Worm (Caenorhabditis elegans) whole organism, young adult: ENCODE data around the gene ZK353.2.
A peak's percentile ranks its signal among the peaks of the same experiment; 100 is the strongest.

Experiments used
- F33H1.4 ChIP-seq: fragments of 200-800 bp; sonication (Bioruptor generic); IDR thresholded peaks from 2 replicates; pipeline ENCODE4 v1.3.6; 2022; ENCODE audit warnings: missing genetic modification reagents, missing genetic modification characterization, missing compliant biosample characterization
- F49E8.2 ChIP-seq: sonication (generic microtip); optimal IDR thresholded peaks from 3 replicates; lab custom pipeline; 2017; ENCODE audit warnings: missing genetic modification characterization, mild to moderate bottlenecking, missing compliant biosample characterization, antibody characterized with exemption, moderate library complexity; ENCODE audit not compliant: insufficient read depth
- K12H6.12 ChIP-seq: fragments of 200-800 bp; sonication (Bioruptor generic); optimal IDR thresholded peaks from 2 replicates; lab custom pipeline; 2018; ENCODE audit warnings: mild to moderate bottlenecking, missing genetic modification characterization, missing compliant biosample characterization
- ama-1 ChIP-seq, 3 experiments: fragments of 150-350 bp in 1 of 3; sonication (generic microtip) in 2 of 3; optimal IDR thresholded peaks; 2 replicates each; lab custom pipeline; 2014 to 2018; ENCODE audit warnings: missing biosample characterization in 2 of 3, missing genetic modification characterization in 2 of 3, missing genetic modification reagents in 2 of 3
- athp-1 ChIP-seq: sonication (generic microtip); optimal IDR thresholded peaks from 2 replicates; lab custom pipeline; 2017; ENCODE audit warnings: mild to moderate bottlenecking, missing genetic modification characterization, missing compliant biosample characterization
- ceh-58 ChIP-seq: fragments of 200-800 bp; sonication (Bioruptor generic); IDR thresholded peaks from 2 replicates; pipeline ENCODE4 v1.3.6; 2022; ENCODE audit warnings: missing genetic modification characterization, missing compliant biosample characterization
- ceh-91 ChIP-seq: fragments of 200-800 bp; sonication (Bioruptor generic); IDR thresholded peaks from 2 replicates; pipeline ENCODE4 v1.3.6; 2022; ENCODE audit warnings: missing genetic modification reagents, missing genetic modification characterization, missing compliant biosample characterization
- chd-7 ChIP-seq: sonication (generic microtip); optimal IDR thresholded peaks from 2 replicates; lab custom pipeline; 2016; ENCODE audit warnings: mild to moderate bottlenecking, missing genetic modification characterization, moderate library complexity, missing compliant biosample characterization
- hlh-26 ChIP-seq: fragments of 200-800 bp; sonication (Bioruptor generic); conservative IDR thresholded peaks from 2 replicates; pipeline ENCODE4 v1.3.6; 2022; ENCODE audit warnings: missing genetic modification reagents, missing genetic modification characterization, missing compliant biosample characterization
- lir-1 ChIP-seq: fragments of 200-800 bp; sonication (Bioruptor generic); conservative IDR thresholded peaks from 2 replicates; pipeline ENCODE4 v1.3.6; 2022; ENCODE audit warnings: missing genetic modification reagents, missing genetic modification characterization, missing compliant biosample characterization
- somi-1 ChIP-seq: fragments of 200-800 bp; sonication (Bioruptor generic); optimal IDR thresholded peaks from 2 replicates; lab custom pipeline; 2018; ENCODE audit warnings: mild to moderate bottlenecking, missing genetic modification characterization, missing compliant biosample characterization
- xnd-1 ChIP-seq: sonication (generic microtip); optimal IDR thresholded peaks from 2 replicates; lab custom pipeline; 2016; ENCODE audit warnings: missing genotype, missing genetic modification reagents, missing genetic modification characterization, missing compliant biosample characterization
- ztf-18 ChIP-seq: sonication (generic microtip); optimal IDR thresholded peaks from 2 replicates; lab custom pipeline; 2016; ENCODE audit warnings: missing genotype, mild to moderate bottlenecking, missing genetic modification characterization, missing compliant biosample characterization
- ztf-3 ChIP-seq: fragments of 200-800 bp; sonication (Bioruptor generic); optimal IDR thresholded peaks from 2 replicates; lab custom pipeline; 2018; ENCODE audit warnings: mild to moderate bottlenecking, missing genetic modification characterization, missing compliant biosample characterization

ZK353.2 gene

DNA sequence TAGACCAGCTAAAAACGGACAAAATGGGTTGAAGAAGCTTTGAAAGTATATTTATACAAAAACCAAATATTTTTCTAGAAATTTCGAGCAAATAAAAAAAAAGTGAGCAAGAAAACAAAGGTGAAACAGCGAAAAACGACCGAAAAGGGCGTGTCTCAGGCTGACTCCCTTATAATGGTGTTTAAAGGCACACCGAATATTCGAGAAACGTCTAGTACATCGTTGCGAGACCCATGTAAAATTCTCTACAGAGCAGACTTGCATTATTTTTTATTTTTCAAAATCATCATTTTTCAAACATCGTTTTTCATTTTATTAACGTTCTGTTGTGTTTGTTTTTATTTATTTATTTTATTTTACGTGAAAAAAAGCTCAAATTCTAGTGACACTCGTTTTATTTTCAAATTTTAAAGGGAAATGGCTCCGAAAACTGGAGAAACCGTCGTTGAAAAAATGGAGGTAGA, 48.5 kb downstream of the ZK353.2 start, which contains the start of gene rpn-3 (continued):
- TF ChIP-seq lir-1 (GFP tag; lab: Robert Waterston, UW) (peak; percentile 83), ama-1 (optimal IDR thresholded peaks at IDR 0.05; lab: Kevin White, UChicago) (no peak), ama-1 (GFP tag; optimal IDR thresholded peaks at IDR 0.05; lab: Kevin White, UChicago) (no peak), ztf-18 (no peak), ceh-91 (GFP tag; lab: Robert Waterston, UW) (peak; percentile 80), K12H6.12 (tag; lab: Kevin White, UChicago) (peak; percentile 80), chd-7 (tag; lab: Kevin White, UChicago) (peak; percentile 49), xnd-1 (tag; lab: Kevin White, UChicago) (peak; percentile 69), somi-1 (GFP tag; lab: Kevin White, UChicago) (peak; percentile 83), ztf-3 (GFP tag; lab: Kevin White, UChicago) (peak; percentile 49), F33H1.4 (peak; percentile 100), hlh-26 (GFP tag; lab: Robert Waterston, UW) (no peak), ceh-58 (no peak), athp-1 (tag; lab: Kevin White, UChicago) (peak; percentile 79), F49E8.2 (peak; percentile 91)
- TF ChIP-seq, all 124 proteins: peak for 78
